Worm (Caenorhabditis elegans) whole organism, midembryonic: ENCODE measurements around the gene T26H5.11.

Experiments used
- cog-1 ChIP-seq: sonication (generic microtip); optimal IDR thresholded peaks from 2 replicates; lab custom pipeline; 2016; ENCODE audit warnings: missing genetic modification characterization, missing compliant biosample characterization
- flt-1 ChIP-seq: fragments of 200-800 bp; sonication (Bioruptor generic); IDR thresholded peaks from 2 replicates; pipeline ENCODE4 v1.3.6; 2022; ENCODE audit warnings: missing genetic modification characterization, missing compliant biosample characterization
- med-1 ChIP-seq: sonication (generic microtip); optimal IDR thresholded peaks from 2 replicates; lab custom pipeline; 2017; ENCODE audit warnings: missing genetic modification characterization, mild to moderate bottlenecking, missing compliant biosample characterization, antibody characterized with exemption, missing genetic modification reagents; ENCODE audit not compliant: insufficient read depth
- ztf-23 ChIP-seq: fragments of 200-800 bp; sonication (Bioruptor generic); IDR thresholded peaks from 2 replicates; pipeline ENCODE4 v1.3.6; 2022; ENCODE audit warnings: missing genetic modification reagents, missing genetic modification characterization, missing compliant biosample characterization

DNA sequence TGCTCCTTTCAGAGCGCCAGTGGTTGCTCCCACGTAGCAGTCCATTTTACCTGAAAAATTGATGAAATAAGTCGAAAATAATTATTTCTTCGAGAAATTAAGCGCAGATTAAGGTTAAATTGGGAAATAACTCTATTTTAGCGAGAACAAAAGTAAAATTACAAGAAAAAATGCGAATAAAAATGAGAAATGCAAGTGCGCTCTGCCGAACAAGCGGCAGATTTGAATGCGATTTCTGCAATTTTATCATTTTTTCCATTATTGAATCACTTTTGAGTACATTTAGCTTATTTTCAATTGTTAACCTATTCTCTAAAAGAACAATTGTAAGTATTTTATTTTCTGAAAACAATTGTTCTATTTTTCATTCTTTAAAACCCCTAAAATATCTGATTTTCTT, 49.2 kb downstream of the T26H5.11 start, which contains the start of gene T06E6.1:
- TF ChIP-seq med-1 (no peak), cog-1 (no peak), ztf-23 (GFP tag; lab: Robert Waterston, UW) (no peak), flt-1 (GFP tag; lab: Robert Waterston, UW) (no peak)
